Worm (Caenorhabditis elegans) whole organism, young adult: ENCODE results near the gene T26C12.2.

Source experiments
- B0035.1 ChIP-seq: sonication (generic microtip); optimal IDR thresholded peaks from 2 replicates; lab custom pipeline; 2016; ENCODE audit warnings: missing genetic modification characterization, mild to moderate bottlenecking, missing compliant biosample characterization, missing genotype, missing genetic modification reagents
- C06A6.2 ChIP-seq: fragments of 200-800 bp; sonication (Bioruptor generic); conservative IDR thresholded peaks from 2 replicates; pipeline ENCODE4 v1.3.6; 2022; ENCODE audit warnings: missing genetic modification characterization, missing compliant biosample characterization
- F33H1.4 ChIP-seq: fragments of 200-800 bp; sonication (Bioruptor generic); IDR thresholded peaks from 2 replicates; pipeline ENCODE4 v1.3.6; 2022; ENCODE audit warnings: missing genetic modification reagents, missing genetic modification characterization, missing compliant biosample characterization
- F37B4.10 ChIP-seq: fragments of 200-800 bp; sonication (Bioruptor generic); IDR thresholded peaks from 2 replicates; pipeline ENCODE4 v1.3.6; 2022; ENCODE audit warnings: missing genetic modification characterization, missing compliant biosample characterization
- F55B11.4 ChIP-seq: sonication (generic microtip); optimal IDR thresholded peaks from 2 replicates; lab custom pipeline; 2016; ENCODE audit warnings: missing compliant biosample characterization, missing genetic modification characterization, borderline replicate concordance; ENCODE audit not compliant: insufficient read depth
- K12H6.12 ChIP-seq: fragments of 200-800 bp; sonication (Bioruptor generic); optimal IDR thresholded peaks from 2 replicates; lab custom pipeline; 2018; ENCODE audit warnings: mild to moderate bottlenecking, missing genetic modification characterization, missing compliant biosample characterization
- T07F8.4 ChIP-seq: sonication (generic microtip); optimal IDR thresholded peaks from 2 replicates; lab custom pipeline; 2016; ENCODE audit warnings: mild to moderate bottlenecking, missing genetic modification characterization, moderate library complexity, missing compliant biosample characterization
- Y95B8A.8 ChIP-seq: fragments of 200-800 bp; sonication (Bioruptor generic); IDR thresholded peaks from 2 replicates; pipeline ENCODE4 v1.3.6; 2022; ENCODE audit warnings: missing genetic modification reagents, missing genetic modification characterization, missing compliant biosample characterization
- aptf-2 ChIP-seq: fragments of 200-800 bp; sonication (Bioruptor generic); conservative IDR thresholded peaks from 2 replicates; pipeline ENCODE4 v1.3.6; 2022; ENCODE audit warnings: missing genetic modification reagents, missing genetic modification characterization, missing compliant biosample characterization
- attf-3 ChIP-seq: fragments of 200-800 bp; sonication (Bioruptor generic); conservative IDR thresholded peaks from 2 replicates; pipeline ENCODE4 v1.3.6; 2022; ENCODE audit warnings: missing genetic modification reagents, missing genetic modification characterization, missing compliant biosample characterization
- bed-1 ChIP-seq: fragments of 200-800 bp; sonication (Bioruptor generic); IDR thresholded peaks from 2 replicates; pipeline ENCODE4 v1.3.6; 2022; ENCODE audit warnings: missing genetic modification reagents, missing genetic modification characterization, missing compliant biosample characterization
- ceh-79 ChIP-seq: sonication (generic microtip); optimal IDR thresholded peaks from 2 replicates; lab custom pipeline; 2017; ENCODE audit warnings: mild to moderate bottlenecking, missing genetic modification characterization, missing compliant biosample characterization
- chd-7 ChIP-seq: sonication (generic microtip); optimal IDR thresholded peaks from 2 replicates; lab custom pipeline; 2016; ENCODE audit warnings: mild to moderate bottlenecking, missing genetic modification characterization, moderate library complexity, missing compliant biosample characterization
- dpl-1 ChIP-seq: fragments of 150-350 bp; optimal IDR thresholded peaks from 2 replicates; lab custom pipeline; 2014; ENCODE audit warnings: missing biosample characterization, missing genetic modification reagents, missing genetic modification characterization
- egl-18 ChIP-seq: fragments of 200-800 bp; sonication (Bioruptor generic); IDR thresholded peaks from 2 replicates; pipeline ENCODE4 v1.3.6; 2022; ENCODE audit warnings: missing genetic modification reagents, missing genetic modification characterization, missing compliant biosample characterization
- fkh-3 ChIP-seq: sonication (generic microtip); optimal IDR thresholded peaks from 2 replicates; lab custom pipeline; 2016; ENCODE audit warnings: mild to moderate bottlenecking, missing genetic modification characterization, missing compliant biosample characterization
- hlh-26 ChIP-seq: fragments of 200-800 bp; sonication (Bioruptor generic); conservative IDR thresholded peaks from 2 replicates; pipeline ENCODE4 v1.3.6; 2022; ENCODE audit warnings: missing genetic modification reagents, missing genetic modification characterization, missing compliant biosample characterization
- hmg-1.2 ChIP-seq: fragments of 200-800 bp; sonication (Bioruptor generic); IDR thresholded peaks from 2 replicates; pipeline ENCODE4 v1.3.6; 2022; ENCODE audit warnings: missing genetic modification reagents, missing genetic modification characterization, missing compliant biosample characterization
- hrde-1 ChIP-seq: sonication (generic microtip); optimal IDR thresholded peaks from 2 replicates; lab custom pipeline; 2016; ENCODE audit warnings: missing genetic modification characterization, mild to moderate bottlenecking, missing compliant biosample characterization, moderate library complexity, missing genotype, missing genetic modification reagents, borderline replicate concordance
- madf-10 ChIP-seq: sonication (generic microtip); optimal IDR thresholded peaks from 2 replicates; lab custom pipeline; 2016; ENCODE audit warnings: mild to moderate bottlenecking, missing genetic modification characterization, missing compliant biosample characterization
- mes-4 ChIP-seq: sonication (generic microtip); optimal IDR thresholded peaks from 2 replicates; lab custom pipeline; 2016; ENCODE audit warnings: missing genotype, missing genetic modification characterization, missing compliant biosample characterization
- nfya-2 ChIP-seq: fragments of 200-800 bp; sonication (Bioruptor generic); IDR thresholded peaks from 2 replicates; pipeline ENCODE4 v1.3.6; 2022; ENCODE audit warnings: missing genetic modification reagents, missing genetic modification characterization, missing compliant biosample characterization
- nhr-179 ChIP-seq: sonication (generic microtip); optimal IDR thresholded peaks from 2 replicates; lab custom pipeline; 2016; ENCODE audit warnings: mild to moderate bottlenecking, missing genetic modification characterization, missing compliant biosample characterization
- pha-4 ChIP-seq: fragments of 150-350 bp; sonication (generic microtip); optimal IDR thresholded peaks from 2 replicates; lab custom pipeline; 2014; ENCODE audit warnings: missing biosample characterization, missing genetic modification reagents, missing genetic modification characterization
- sdz-38 ChIP-seq: sonication (generic microtip); optimal IDR thresholded peaks from 2 replicates; lab custom pipeline; 2016; ENCODE audit warnings: missing genotype, missing genetic modification characterization, missing compliant biosample characterization
- snpc-1.3 ChIP-seq: sonication (generic microtip); optimal IDR thresholded peaks from 2 replicates; lab custom pipeline; 2017; ENCODE audit warnings: missing genetic modification characterization, mild to moderate bottlenecking, missing compliant biosample characterization, antibody characterized with exemption, moderate library complexity, missing genotype, missing genetic modification reagents; ENCODE audit not compliant: insufficient read depth
- snpc-4 ChIP-seq, 5 experiments: fragments of 150-350 bp in 1 of 5; sonication (generic microtip) in 4 of 5; optimal IDR thresholded peaks; 2 replicates each; lab custom pipeline; 2014 to 2018; ENCODE audit warnings: missing genetic modification characterization in 5 of 5, missing biosample characterization in 3 of 5, antibody characterized with exemption in 2 of 5, mild to moderate bottlenecking in 2 of 5, missing compliant biosample characterization in 2 of 5, missing genotype in 2 of 5, moderate library complexity in 2 of 5, missing genetic modification reagents in 1 of 5
- tbx-9 ChIP-seq: sonication (generic microtip); optimal IDR thresholded peaks from 2 replicates; lab custom pipeline; 2016; ENCODE audit warnings: borderline replicate concordance, missing genetic modification characterization, inconsistent platforms, missing compliant biosample characterization
- zfh-2 ChIP-seq: fragments of 200-800 bp; sonication (Bioruptor generic); conservative IDR thresholded peaks from 2 replicates; pipeline ENCODE4 v1.3.6; 2022; ENCODE audit warnings: missing genetic modification reagents, missing genetic modification characterization, missing compliant biosample characterization
- ztf-22 ChIP-seq: fragments of 200-800 bp; sonication (Bioruptor generic); optimal IDR thresholded peaks from 2 replicates; lab custom pipeline; 2018; ENCODE audit warnings: mild to moderate bottlenecking, missing genetic modification characterization, moderate library complexity, missing compliant biosample characterization
- ztf-28 ChIP-seq: fragments of 200-800 bp; sonication (Bioruptor generic); IDR thresholded peaks from 2 replicates; pipeline ENCODE4 v1.3.6; 2022; ENCODE audit warnings: missing genetic modification reagents, missing genetic modification characterization, missing compliant biosample characterization
- ztf-6 ChIP-seq: fragments of 200-800 bp; sonication (Bioruptor generic); IDR thresholded peaks from 2 replicates; pipeline ENCODE4 v1.3.6; 2022; ENCODE audit warnings: missing genetic modification reagents, missing genetic modification characterization, missing compliant biosample characterization

T26C12.2 gene

ce11 chrIV:3278822-3279221 is 13.3 kb upstream of the T26C12.2 start:
- TF ChIP-seq bed-1 (GFP tag; lab: Robert Waterston, UW) (no peak), ztf-6 (GFP tag; lab: Robert Waterston, UW) (no peak), nhr-179 (no peak), snpc-1.3 (no peak), K12H6.12 (tag; lab: Kevin White, UChicago) (no peak), chd-7 (no peak), F55B11.4 (tag; lab: Kevin White, UChicago) (no peak), mes-4 (no peak)
- TF ChIP-seq, all 124 proteins: peak for 0

ce11 chrIV:3273295-3273694 is 7.7 kb upstream of the T26C12.2 start, which contains the start of gene T26C12.3:
Gene T26C12.3 (minus strand): TSS chrIV:3273395.
- no peak for TF ChIP-seq hlh-26 (GFP tag; lab: Robert Waterston, UW)
- TF ChIP-seq F33H1.4, result no peak
- TF ChIP-seq T07F8.4, result no peak
- no peak for TF ChIP-seq aptf-2 (GFP tag; lab: Robert Waterston, UW)
- no peak for TF ChIP-seq tbx-9 (tag; lab: Kevin White, UChicago)

ce11 chrIV:3271342-3271741 is 5.8 kb upstream of the T26C12.2 start:
- TF ChIP-seq ztf-22 (no peak), fkh-3 (no peak), hmg-1.2 (GFP tag; lab: Robert Waterston, UW) (no peak), snpc-4 (GFP tag; optimal IDR thresholded peaks at IDR 0.05; lab: Kevin White, UChicago) (no peak), snpc-4 (tag; optimal IDR thresholded peaks at IDR 0.05; lab: Kevin White, UChicago) (no peak), B0035.1 (tag; lab: Kevin White, UChicago) (no peak), F37B4.10 (GFP tag; lab: Robert Waterston, UW) (no peak), sdz-38 (tag; lab: Kevin White, UChicago) (no peak), ztf-28 (GFP tag; lab: Robert Waterston, UW) (no peak), madf-10 (tag; lab: Kevin White, UChicago) (no peak), aptf-2 (GFP tag; lab: Robert Waterston, UW) (no peak), ceh-79 (tag; lab: Kevin White, UChicago) (no peak), Y95B8A.8 (no peak)

- no peak for TF ChIP-seq egl-18 (GFP tag; lab: Robert Waterston, UW)
- no peak for TF ChIP-seq nfya-2
- TF ChIP-seq pha-4 (tag; lab: Kevin White, UChicago), result no peak
- TF ChIP-seq chd-7, result no peak
- no peak for TF ChIP-seq attf-3
- no peak for TF ChIP-seq C06A6.2 (GFP tag; lab: Robert Waterston, UW)
- TF ChIP-seq fkh-3, result no peak
- TF ChIP-seq hrde-1, result no peak
These were observed 2.0 kb upstream of the T26C12.2 start, which contains the start of gene clec-173 for ce11 chrIV:3267581-3267980. Gene clec-173 (minus strand): TSS chrIV:3267681.

- no peak for TF ChIP-seq snpc-4 (GFP tag; optimal IDR thresholded peaks at IDR 0.05; lab: Kevin White, UChicago)
- TF ChIP-seq snpc-4 (tag; optimal IDR thresholded peaks at IDR 0.05; lab: Kevin White, UChicago), result peak in 3 of 4 experiments; percentile 25 to 79 (median 30)
- TF ChIP-seq dpl-1 (GFP tag; lab: Kevin White, UChicago), result no peak
- TF ChIP-seq zfh-2 (GFP tag; lab: Robert Waterston, UW), result peak; percentile 64
These were observed 1.3 kb upstream of the T26C12.2 start for ce11 chrIV:3266841-3267240.
